Worm (Caenorhabditis elegans) whole organism, young adult: ENCODE measurements around the gene col-116.

Source experiments
- F39B2.1 ChIP-seq: fragments of 200-800 bp; sonication (Bioruptor generic); IDR thresholded peaks from 2 replicates; pipeline ENCODE4 v1.3.6; 2022; ENCODE audit warnings: missing genetic modification reagents, missing genetic modification characterization, missing compliant biosample characterization
- F49E8.2 ChIP-seq: sonication (generic microtip); optimal IDR thresholded peaks from 3 replicates; lab custom pipeline; 2017; ENCODE audit warnings: missing genetic modification characterization, mild to moderate bottlenecking, missing compliant biosample characterization, antibody characterized with exemption, moderate library complexity; ENCODE audit not compliant: insufficient read depth
- F52B5.7 ChIP-seq: sonication (generic microtip); optimal IDR thresholded peaks from 2 replicates; lab custom pipeline; 2016; ENCODE audit warnings: mild to moderate bottlenecking, missing genetic modification characterization, missing compliant biosample characterization
- F55B11.4 ChIP-seq: sonication (generic microtip); optimal IDR thresholded peaks from 2 replicates; lab custom pipeline; 2016; ENCODE audit warnings: missing compliant biosample characterization, missing genetic modification characterization, borderline replicate concordance; ENCODE audit not compliant: insufficient read depth
- K12H6.12 ChIP-seq: fragments of 200-800 bp; sonication (Bioruptor generic); optimal IDR thresholded peaks from 2 replicates; lab custom pipeline; 2018; ENCODE audit warnings: mild to moderate bottlenecking, missing genetic modification characterization, missing compliant biosample characterization
- aptf-3 ChIP-seq: fragments of 200-800 bp; sonication (Bioruptor generic); IDR thresholded peaks from 2 replicates; pipeline ENCODE4 v1.3.6; 2022; ENCODE audit warnings: missing genetic modification characterization, missing compliant biosample characterization
- attf-5 ChIP-seq: fragments of 200-800 bp; sonication (Bioruptor generic); optimal IDR thresholded peaks from 2 replicates; lab custom pipeline; 2018; ENCODE audit warnings: mild to moderate bottlenecking, missing genetic modification characterization, missing compliant biosample characterization
- ccch-3 ChIP-seq: fragments of 200-800 bp; sonication (Bioruptor generic); optimal IDR thresholded peaks from 2 replicates; lab custom pipeline; 2018; ENCODE audit warnings: mild to moderate bottlenecking, missing genetic modification characterization, missing compliant biosample characterization
- ceh-100 ChIP-seq: fragments of 200-800 bp; sonication (Bioruptor generic); IDR thresholded peaks from 2 replicates; pipeline ENCODE4 v1.3.6; 2022; ENCODE audit warnings: missing genetic modification reagents, missing genetic modification characterization, missing compliant biosample characterization
- ceh-27 ChIP-seq: fragments of 200-800 bp; sonication (Bioruptor generic); optimal IDR thresholded peaks from 2 replicates; lab custom pipeline; 2018; ENCODE audit warnings: mild to moderate bottlenecking, missing genetic modification characterization, moderate library complexity, missing compliant biosample characterization
- ceh-79 ChIP-seq: sonication (generic microtip); optimal IDR thresholded peaks from 2 replicates; lab custom pipeline; 2017; ENCODE audit warnings: mild to moderate bottlenecking, missing genetic modification characterization, missing compliant biosample characterization
- die-1 ChIP-seq: sonication (generic microtip); optimal IDR thresholded peaks from 2 replicates; lab custom pipeline; 2016; ENCODE audit warnings: missing genotype, mild to moderate bottlenecking, missing genetic modification characterization, missing compliant biosample characterization
- dpl-1 ChIP-seq: fragments of 150-350 bp; optimal IDR thresholded peaks from 2 replicates; lab custom pipeline; 2014; ENCODE audit warnings: missing biosample characterization, missing genetic modification reagents, missing genetic modification characterization
- egl-44 ChIP-seq: fragments of 200-800 bp; sonication (Bioruptor generic); IDR thresholded peaks from 2 replicates; pipeline ENCODE4 v1.3.6; 2022; ENCODE audit warnings: missing genetic modification reagents, missing genetic modification characterization, missing compliant biosample characterization
- egrh-3 ChIP-seq: fragments of 200-800 bp; sonication (Bioruptor generic); IDR thresholded peaks from 2 replicates; pipeline ENCODE4 v1.3.6; 2022; ENCODE audit warnings: missing genetic modification reagents, missing genetic modification characterization, missing compliant biosample characterization
- ekl-4 ChIP-seq: fragments of 200-800 bp; sonication (Bioruptor generic); IDR thresholded peaks from 2 replicates; pipeline ENCODE4 v1.3.6; 2022; ENCODE audit warnings: missing genetic modification reagents, missing genetic modification characterization, missing compliant biosample characterization
- hlh-12 ChIP-seq: sonication (generic microtip); optimal IDR thresholded peaks from 2 replicates; lab custom pipeline; 2016; ENCODE audit warnings: missing genetic modification characterization, missing compliant biosample characterization
- lag-1 ChIP-seq: fragments of 200-800 bp; sonication (Bioruptor generic); IDR thresholded peaks from 2 replicates; pipeline ENCODE4 v1.3.6; 2022; ENCODE audit warnings: missing genetic modification reagents, missing genetic modification characterization, missing compliant biosample characterization
- let-607 ChIP-seq, 2 experiments: fragments of 200-800 bp in 1 of 2; sonication (Bioruptor generic) in 1 of 2; sonication (generic microtip) in 1 of 2; optimal IDR thresholded peaks; 2 replicates each; lab custom pipeline; 2016 to 2018; ENCODE audit warnings: mild to moderate bottlenecking in 2 of 2, missing compliant biosample characterization in 2 of 2, missing genetic modification characterization in 2 of 2, moderate library complexity in 2 of 2, missing genotype in 1 of 2
- lin-54 ChIP-seq: fragments of 200-800 bp; sonication (Bioruptor generic); optimal IDR thresholded peaks from 2 replicates; lab custom pipeline; 2018; ENCODE audit warnings: mild to moderate bottlenecking, missing genetic modification characterization, missing compliant biosample characterization
- lsy-27 ChIP-seq: sonication (generic microtip); optimal IDR thresholded peaks from 2 replicates; lab custom pipeline; 2017; ENCODE audit warnings: missing genetic modification characterization, mild to moderate bottlenecking, missing compliant biosample characterization, antibody characterized with exemption, missing genotype, borderline replicate concordance; ENCODE audit not compliant: insufficient read depth
- madf-6 ChIP-seq: fragments of 200-800 bp; sonication (Bioruptor generic); IDR thresholded peaks from 2 replicates; pipeline ENCODE4 v1.3.6; 2022; ENCODE audit warnings: missing genetic modification reagents, missing genetic modification characterization, missing compliant biosample characterization
- mcd-1 ChIP-seq: fragments of 200-800 bp; sonication (Bioruptor generic); IDR thresholded peaks from 2 replicates; pipeline ENCODE4 v1.3.6; 2022; ENCODE audit warnings: missing genetic modification reagents, missing genetic modification characterization, missing compliant biosample characterization
- mel-28 ChIP-seq: sonication (generic microtip); optimal IDR thresholded peaks from 2 replicates; lab custom pipeline; 2016; ENCODE audit warnings: borderline replicate concordance, mild to moderate bottlenecking, missing genetic modification characterization, missing compliant biosample characterization
- nfya-1 ChIP-seq: sonication (generic microtip); optimal IDR thresholded peaks from 2 replicates; lab custom pipeline; 2017; ENCODE audit warnings: antibody characterized with exemption, missing compliant biosample characterization, missing genetic modification characterization, borderline replicate concordance; ENCODE audit not compliant: insufficient read depth
- nhr-90 ChIP-seq: sonication (generic microtip); optimal IDR thresholded peaks from 2 replicates; lab custom pipeline; 2016; ENCODE audit warnings: missing genotype, mild to moderate bottlenecking, missing genetic modification characterization, missing compliant biosample characterization
- pbrm-1 ChIP-seq: fragments of 200-800 bp; sonication (Bioruptor generic); IDR thresholded peaks from 2 replicates; pipeline ENCODE4 v1.3.6; 2022; ENCODE audit warnings: missing genetic modification reagents, missing genetic modification characterization, missing compliant biosample characterization
- repo-1 ChIP-seq: sonication (generic microtip); optimal IDR thresholded peaks from 2 replicates; lab custom pipeline; 2017; ENCODE audit warnings: mild to moderate bottlenecking, missing genetic modification characterization, missing compliant biosample characterization
- sdz-38 ChIP-seq: sonication (generic microtip); optimal IDR thresholded peaks from 2 replicates; lab custom pipeline; 2016; ENCODE audit warnings: missing genotype, missing genetic modification characterization, missing compliant biosample characterization
- snpc-1.1 ChIP-seq: sonication (generic microtip); optimal IDR thresholded peaks from 2 replicates; lab custom pipeline; 2017; ENCODE audit warnings: missing genetic modification characterization, mild to moderate bottlenecking, missing compliant biosample characterization, antibody characterized with exemption, moderate library complexity, missing genotype, missing genetic modification reagents; ENCODE audit not compliant: insufficient read depth
- snpc-1.3 ChIP-seq: sonication (generic microtip); optimal IDR thresholded peaks from 2 replicates; lab custom pipeline; 2017; ENCODE audit warnings: missing genetic modification characterization, mild to moderate bottlenecking, missing compliant biosample characterization, antibody characterized with exemption, moderate library complexity, missing genotype, missing genetic modification reagents; ENCODE audit not compliant: insufficient read depth
- somi-1 ChIP-seq: fragments of 200-800 bp; sonication (Bioruptor generic); optimal IDR thresholded peaks from 2 replicates; lab custom pipeline; 2018; ENCODE audit warnings: mild to moderate bottlenecking, missing genetic modification characterization, missing compliant biosample characterization
- zfh-2 ChIP-seq: fragments of 200-800 bp; sonication (Bioruptor generic); conservative IDR thresholded peaks from 2 replicates; pipeline ENCODE4 v1.3.6; 2022; ENCODE audit warnings: missing genetic modification reagents, missing genetic modification characterization, missing compliant biosample characterization
- ztf-25 ChIP-seq: fragments of 200-800 bp; sonication (Bioruptor generic); IDR thresholded peaks from 2 replicates; pipeline ENCODE4 v1.3.6; 2022; ENCODE audit warnings: missing genetic modification reagents, missing genetic modification characterization, missing compliant biosample characterization

Gene col-116

ce11 chrIV:8333034-8333433 lies 22.7 kb upstream of the col-116 start:
- TF ChIP-seq somi-1 (GFP tag; lab: Kevin White, UChicago) (no peak), sdz-38 (tag; lab: Kevin White, UChicago) (no peak), nfya-1 (no peak), die-1 (tag; lab: Kevin White, UChicago) (no peak), egl-44 (GFP tag; lab: Robert Waterston, UW) (no peak), ccch-3 (GFP tag; lab: Kevin White, UChicago) (no peak)

DNA sequence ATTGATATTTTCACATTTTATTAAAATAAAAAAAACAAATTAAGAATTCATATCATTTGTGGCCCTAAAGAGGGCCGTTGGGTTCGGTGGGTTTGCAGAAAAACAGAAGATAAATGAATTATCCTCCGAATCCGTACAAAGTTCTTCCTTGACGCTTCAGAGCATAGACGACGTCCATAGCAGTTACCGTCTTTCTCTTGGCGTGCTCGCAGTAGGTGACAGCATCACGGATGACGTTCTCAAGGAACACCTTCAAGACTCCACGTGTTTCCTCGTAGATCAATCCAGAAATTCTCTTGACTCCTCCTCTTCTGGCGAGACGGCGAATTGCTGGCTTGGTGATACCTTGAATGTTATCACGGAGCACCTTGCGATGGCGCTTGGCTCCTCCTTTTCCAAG lies 22.2 kb upstream of the col-116 start:
- no peak for TF ChIP-seq ceh-79 (tag; lab: Kevin White, UChicago)
- TF ChIP-seq F49E8.2 (tag; lab: Kevin White, UChicago), result no peak

DNA sequence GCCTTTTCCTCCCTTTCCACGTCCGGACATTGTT lies 21.9 kb upstream of the col-116 start, which contains the start of gene his-31:
his-31 (minus strand) TSS at position 30 of the 34 bp plus-strand sequence.
- TF ChIP-seq zfh-2 (GFP tag; lab: Robert Waterston, UW), result no peak
- TF ChIP-seq dpl-1, result no peak
- no peak for TF ChIP-seq repo-1 (tag; lab: Kevin White, UChicago)
- no peak for TF ChIP-seq madf-6 (GFP tag; lab: Robert Waterston, UW)
- TF ChIP-seq F49E8.2 (tag; lab: Kevin White, UChicago), result no peak
- TF ChIP-seq ceh-27 (GFP tag; lab: Kevin White, UChicago), result no peak
- no peak for TF ChIP-seq hlh-12 (tag; lab: Kevin White, UChicago)
- TF ChIP-seq let-607 (tag; optimal IDR thresholded peaks at IDR 0.05; lab: Kevin White, UChicago), result no peak
- TF ChIP-seq lag-1 (GFP tag; lab: Robert Waterston, UW), result no peak
- no peak for TF ChIP-seq ceh-100
- TF ChIP-seq nhr-90 (tag; lab: Kevin White, UChicago), result no peak

- no peak for TF ChIP-seq F55B11.4 (tag; lab: Kevin White, UChicago)
- peak; percentile 49; the same call in 1 of the 2 replicates for TF ChIP-seq egrh-3
- peak; percentile 63; the same call in 1 of the 2 replicates for TF ChIP-seq F39B2.1 (GFP tag; lab: Robert Waterston, UW)
- TF ChIP-seq ekl-4 (GFP tag; lab: Robert Waterston, UW), result peak; percentile 37; the same call in 1 of the 2 replicates
- TF ChIP-seq pbrm-1 (GFP tag; lab: Robert Waterston, UW), result peak; percentile 44; the same call in 1 of the 2 replicates
- TF ChIP-seq mcd-1, result no peak
These were observed 21.5 kb upstream of the col-116 start, which contains the start of gene his-32 for ce11 chrIV:8333988-8334863. Gene his-32 (plus strand): TSS chrIV:8334305.

DNA sequence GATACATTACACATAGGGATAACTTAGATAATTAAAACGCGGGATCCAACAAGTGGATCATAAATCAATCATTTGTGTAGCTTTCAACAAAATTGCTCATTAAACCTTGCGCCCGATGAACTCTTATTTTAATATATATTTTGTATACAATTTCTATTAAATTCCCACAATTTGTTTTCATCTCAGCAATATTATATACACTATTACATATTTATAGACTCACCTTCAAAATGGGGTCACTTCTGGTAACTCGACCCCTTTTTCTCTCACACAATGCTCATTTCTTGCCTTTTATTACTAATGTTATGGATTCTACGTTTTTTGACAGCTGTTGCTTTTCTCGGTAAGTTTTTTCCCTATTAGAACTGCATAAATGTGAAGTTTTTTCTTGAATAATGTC lies 16.1 kb upstream of the col-116 start, which contains the start of gene lgc-6:
lgc-6 (plus strand) TSS at position 301 of the 400 bp plus-strand sequence.
- TF ChIP-seq hlh-12 (tag; lab: Kevin White, UChicago), result no peak
- no peak for TF ChIP-seq F52B5.7 (tag; lab: Kevin White, UChicago)
- TF ChIP-seq lsy-27 (tag; lab: Kevin White, UChicago), result no peak
- no peak for TF ChIP-seq aptf-3 (GFP tag; lab: Robert Waterston, UW)
- no peak for TF ChIP-seq lin-54
- TF ChIP-seq snpc-1.1, result no peak
- TF ChIP-seq madf-6 (GFP tag; lab: Robert Waterston, UW), result no peak
- TF ChIP-seq mel-28 (tag; lab: Kevin White, UChicago), result no peak
- TF ChIP-seq ztf-25 (GFP tag; lab: Robert Waterston, UW), result no peak
- TF ChIP-seq attf-5 (GFP tag; lab: Kevin White, UChicago), result no peak
- no peak for TF ChIP-seq zfh-2 (GFP tag; lab: Robert Waterston, UW)
- TF ChIP-seq snpc-1.3 (tag; lab: Kevin White, UChicago), result no peak
- no peak for TF ChIP-seq K12H6.12 (tag; lab: Kevin White, UChicago)
